Worm (Caenorhabditis elegans) whole organism, late embryonic: Measurements from ENCODE around the gene C06G1.1.

Experiments
- C38D4.7 ChIP-seq: fragments of 200-800 bp; sonication (Bioruptor generic); optimal IDR thresholded peaks from 2 replicates; lab custom pipeline; 2018; ENCODE audit warnings: mild to moderate bottlenecking, missing genetic modification characterization, moderate library complexity, missing compliant biosample characterization
- F13H6.1 ChIP-seq: sonication (generic microtip); optimal IDR thresholded peaks from 2 replicates; lab custom pipeline; 2016; ENCODE audit warnings: missing genetic modification characterization, missing compliant biosample characterization
- K02D7.2 ChIP-seq: sonication (generic microtip); optimal IDR thresholded peaks from 2 replicates; lab custom pipeline; 2017; ENCODE audit warnings: mild to moderate bottlenecking, missing genetic modification characterization, missing compliant biosample characterization
- K09A11.1 ChIP-seq: sonication (generic microtip); optimal IDR thresholded peaks from 2 replicates; lab custom pipeline; 2017; ENCODE audit warnings: antibody characterized with exemption, mild to moderate bottlenecking, missing genetic modification characterization, missing compliant biosample characterization; ENCODE audit not compliant: insufficient read depth
- T23F11.4 ChIP-seq: fragments of 200-800 bp; sonication (Bioruptor generic); optimal IDR thresholded peaks from 2 replicates; lab custom pipeline; 2018; ENCODE audit warnings: mild to moderate bottlenecking, missing genetic modification characterization, missing compliant biosample characterization
- Y22D7AL.16 ChIP-seq: sonication (generic microtip); optimal IDR thresholded peaks from 2 replicates; lab custom pipeline; 2016; ENCODE audit warnings: missing genetic modification characterization, missing compliant biosample characterization
- ahr-1 ChIP-seq: sonication (generic microtip); optimal IDR thresholded peaks from 2 replicates; lab custom pipeline; 2016; ENCODE audit warnings: missing genetic modification characterization, missing compliant biosample characterization
- ama-1 ChIP-seq: fragments of 150-350 bp; optimal IDR thresholded peaks from 2 replicates; lab custom pipeline; 2014
- ceh-2 ChIP-seq: sonication (generic microtip); optimal IDR thresholded peaks from 2 replicates; lab custom pipeline; 2016; ENCODE audit warnings: missing genotype, missing genetic modification characterization, missing compliant biosample characterization
- ceh-31 ChIP-seq: sonication (generic microtip); optimal IDR thresholded peaks from 2 replicates; lab custom pipeline; 2016; ENCODE audit warnings: missing genetic modification characterization, missing compliant biosample characterization
- ceh-34 ChIP-seq: sonication (generic microtip); optimal IDR thresholded peaks from 2 replicates; lab custom pipeline; 2016; ENCODE audit warnings: mild to moderate bottlenecking, missing genetic modification characterization, missing compliant biosample characterization
- ceh-45 ChIP-seq: fragments of 200-800 bp; sonication (Bioruptor generic); IDR thresholded peaks from 2 replicates; pipeline ENCODE4 v1.3.6; 2022; ENCODE audit warnings: missing genetic modification reagents, missing genetic modification characterization, missing compliant biosample characterization
- ceh-48 ChIP-seq: sonication (generic microtip); optimal IDR thresholded peaks from 2 replicates; lab custom pipeline; 2016; ENCODE audit warnings: missing genetic modification characterization, inconsistent platforms, missing compliant biosample characterization
- ceh-9 ChIP-seq: sonication (generic microtip); optimal IDR thresholded peaks from 2 replicates; lab custom pipeline; 2016; ENCODE audit warnings: mild to moderate bottlenecking, missing genetic modification characterization, inconsistent platforms, missing compliant biosample characterization
- che-1 ChIP-seq: sonication (generic microtip); optimal IDR thresholded peaks from 2 replicates; lab custom pipeline; 2016; ENCODE audit warnings: mild to moderate bottlenecking, missing genetic modification characterization, missing compliant biosample characterization
- eyg-1 ChIP-seq: sonication (generic microtip); optimal IDR thresholded peaks from 2 replicates; lab custom pipeline; 2016; ENCODE audit warnings: missing genotype, missing genetic modification characterization, missing compliant biosample characterization
- fax-1 ChIP-seq: sonication (generic microtip); optimal IDR thresholded peaks from 2 replicates; lab custom pipeline; 2016; ENCODE audit warnings: missing genotype, missing genetic modification characterization, missing compliant biosample characterization
- fkh-6 ChIP-seq: sonication (generic microtip); optimal IDR thresholded peaks from 2 replicates; lab custom pipeline; 2016; ENCODE audit warnings: missing genetic modification characterization, missing compliant biosample characterization
- hlh-13 ChIP-seq: fragments of 200-800 bp; sonication (Bioruptor generic); optimal IDR thresholded peaks from 2 replicates; lab custom pipeline; 2018; ENCODE audit warnings: mild to moderate bottlenecking, missing genetic modification characterization, missing compliant biosample characterization
- hlh-15 ChIP-seq: sonication (generic microtip); optimal IDR thresholded peaks from 2 replicates; lab custom pipeline; 2016; ENCODE audit warnings: missing genetic modification characterization, missing compliant biosample characterization
- hlh-30 ChIP-seq: sonication (generic microtip); optimal IDR thresholded peaks from 2 replicates; lab custom pipeline; 2017; ENCODE audit warnings: antibody characterized with exemption, missing genetic modification characterization, missing compliant biosample characterization; ENCODE audit not compliant: insufficient read depth
- hlh-6 ChIP-seq: sonication (generic microtip); optimal IDR thresholded peaks from 2 replicates; lab custom pipeline; 2016; ENCODE audit warnings: missing genotype, missing genetic modification characterization, missing compliant biosample characterization
- hlh-8 ChIP-seq: sonication (generic microtip); optimal IDR thresholded peaks from 2 replicates; lab custom pipeline; 2016; ENCODE audit warnings: missing genotype, missing genetic modification characterization, missing compliant biosample characterization
- lim-6 ChIP-seq: sonication (generic microtip); optimal IDR thresholded peaks from 2 replicates; lab custom pipeline; 2016; ENCODE audit warnings: missing genetic modification characterization, missing compliant biosample characterization
- lin-11 ChIP-seq: fragments of 200-800 bp; sonication (Bioruptor generic); optimal IDR thresholded peaks from 2 replicates; lab custom pipeline; 2018; ENCODE audit warnings: mild to moderate bottlenecking, missing genetic modification characterization, missing compliant biosample characterization
- madf-2 ChIP-seq: sonication (generic microtip); optimal IDR thresholded peaks from 2 replicates; lab custom pipeline; 2017; ENCODE audit warnings: missing genetic modification characterization, missing compliant biosample characterization
- nfya-1 ChIP-seq: sonication (generic microtip); optimal IDR thresholded peaks from 2 replicates; lab custom pipeline; 2017; ENCODE audit warnings: missing genetic modification characterization, mild to moderate bottlenecking, missing compliant biosample characterization, antibody characterized with exemption, moderate library complexity
- nhr-11 ChIP-seq: fragments of 150-350 bp; optimal IDR thresholded peaks from 2 replicates; lab custom pipeline; 2014; ENCODE audit warnings: missing biosample characterization, missing genetic modification characterization
- nhr-232 ChIP-seq: sonication (generic microtip); optimal IDR thresholded peaks from 2 replicates; lab custom pipeline; 2016; ENCODE audit warnings: missing genetic modification characterization, missing compliant biosample characterization
- npax-4 ChIP-seq: sonication (generic microtip); optimal IDR thresholded peaks from 2 replicates; lab custom pipeline; 2016; ENCODE audit warnings: missing genetic modification characterization, missing compliant biosample characterization
- odd-2 ChIP-seq: sonication (generic microtip); optimal IDR thresholded peaks from 2 replicates; lab custom pipeline; 2017; ENCODE audit warnings: antibody characterized with exemption, mild to moderate bottlenecking, missing genetic modification characterization, missing compliant biosample characterization
- pax-1 ChIP-seq: fragments of 150-350 bp; optimal IDR thresholded peaks from 2 replicates; lab custom pipeline; 2014; ENCODE audit warnings: missing biosample characterization, missing genetic modification characterization
- pha-2 ChIP-seq: sonication (generic microtip); optimal IDR thresholded peaks from 2 replicates; lab custom pipeline; 2017; ENCODE audit warnings: mild to moderate bottlenecking, missing genetic modification characterization, missing compliant biosample characterization
- ref-2 ChIP-seq: sonication (generic microtip); optimal IDR thresholded peaks from 2 replicates; lab custom pipeline; 2016; ENCODE audit warnings: missing genetic modification characterization, missing compliant biosample characterization
- rnt-1 ChIP-seq: sonication (generic microtip); optimal IDR thresholded peaks from 2 replicates; lab custom pipeline; 2016; ENCODE audit warnings: missing genetic modification characterization, missing compliant biosample characterization
- sdc-2 ChIP-seq: sonication (generic microtip); optimal IDR thresholded peaks from 2 replicates; lab custom pipeline; 2016; ENCODE audit warnings: missing genotype, missing genetic modification characterization, missing compliant biosample characterization
- syd-9 ChIP-seq: sonication (generic microtip); optimal IDR thresholded peaks from 2 replicates; lab custom pipeline; 2016; ENCODE audit warnings: mild to moderate bottlenecking, missing genetic modification characterization, moderate library complexity, missing compliant biosample characterization
- tbx-2 ChIP-seq: sonication (generic microtip); optimal IDR thresholded peaks from 2 replicates; lab custom pipeline; 2016; ENCODE audit warnings: missing genetic modification characterization, missing compliant biosample characterization
- tbx-7 ChIP-seq: sonication (generic microtip); optimal IDR thresholded peaks from 2 replicates; lab custom pipeline; 2016; ENCODE audit warnings: missing genotype, missing genetic modification characterization, missing compliant biosample characterization
- unc-3 ChIP-seq, 2 experiments: fragments of 200-800 bp in 1 of 2; sonication (Bioruptor generic) in 1 of 2; sonication (generic microtip) in 1 of 2; conservative IDR thresholded peaks in 1 of 2; optimal IDR thresholded peaks in 1 of 2; 2 replicates each; pipeline versions ENCODE4 v1.3.6 to Lab custom; 2016 to 2022; ENCODE audit warnings: missing compliant biosample characterization in 2 of 2, missing genetic modification characterization in 2 of 2, missing genetic modification reagents in 1 of 2
- unc-55 ChIP-seq: sonication (generic microtip); optimal IDR thresholded peaks from 2 replicates; lab custom pipeline; 2017; ENCODE audit warnings: missing biosample characterization, missing genetic modification reagents, missing genetic modification characterization
- unc-86 ChIP-seq: sonication (generic microtip); optimal IDR thresholded peaks from 2 replicates; lab custom pipeline; 2016; ENCODE audit warnings: missing genetic modification characterization, missing compliant biosample characterization

The C06G1.1 gene

ce11 chrX:16681910-16682493, 48.9 kb downstream of the C06G1.1 start (continued):
- TF ChIP-seq F13H6.1 (peak; percentile 18), odd-2 (no peak), tbx-7 (tag; lab: Kevin White, UChicago) (peak; percentile 28), nhr-11 (tag; lab: Kevin White, UChicago) (no peak), hlh-13 (GFP tag; lab: Kevin White, UChicago) (peak; percentile 42), madf-2 (tag; lab: Kevin White, UChicago) (peak; percentile 21), lin-11 (tag; lab: Kevin White, UChicago) (no peak), nfya-1 (tag; lab: Kevin White, UChicago) (peak; percentile 95), tbx-2 (peak; percentile 80), C38D4.7 (GFP tag; lab: Kevin White, UChicago) (no peak), ref-2 (peak; percentile 86), hlh-6 (tag; lab: Kevin White, UChicago) (no peak), sdc-2 (tag; lab: Kevin White, UChicago) (peak; percentile 99), ceh-48 (peak; percentile 93), hlh-8 (tag; lab: Kevin White, UChicago) (no peak), unc-55 (GFP tag; lab: Kevin White, UChicago) (peak; percentile 50), ceh-31 (tag; lab: Kevin White, UChicago) (peak; percentile 93), pax-1 (tag; lab: Kevin White, UChicago) (peak; percentile 84), unc-3 (GFP tag; conservative IDR thresholded peaks at IDR 0.05; lab: Robert Waterston, UW) (no peak), unc-3 (tag; optimal IDR thresholded peaks at IDR 0.05; lab: Kevin White, UChicago) (peak; percentile 63), ceh-2 (tag; lab: Kevin White, UChicago) (peak; percentile 60), unc-86 (tag; lab: Kevin White, UChicago) (peak; percentile 76), fkh-6 (peak; percentile 71), syd-9 (tag; lab: Kevin White, UChicago) (peak; percentile 88), ceh-45 (GFP tag; lab: Robert Waterston, UW) (no peak), lim-6 (tag; lab: Kevin White, UChicago) (no peak), ceh-9 (tag; lab: Kevin White, UChicago) (no peak), pha-2 (tag; lab: Kevin White, UChicago) (no peak), K09A11.1 (peak; percentile 75), hlh-15 (tag; lab: Kevin White, UChicago) (no peak), hlh-30 (peak; percentile 67), T23F11.4 (GFP tag; lab: Kevin White, UChicago) (peak; percentile 32), fax-1 (tag; lab: Kevin White, UChicago) (peak; percentile 23), ceh-34 (tag; lab: Kevin White, UChicago) (peak; percentile 78), eyg-1 (no peak), Y22D7AL.16 (tag; lab: Kevin White, UChicago) (peak; percentile 2), rnt-1 (tag; lab: Kevin White, UChicago) (peak; percentile 95), che-1 (tag; lab: Kevin White, UChicago) (no peak), K02D7.2 (tag; lab: Kevin White, UChicago) (no peak), nhr-232 (tag; lab: Kevin White, UChicago) (no peak), ahr-1 (tag; lab: Kevin White, UChicago) (no peak), ama-1 (lab: Kevin White, UChicago) (no peak), npax-4 (tag; lab: Kevin White, UChicago) (no peak)
